Fruit fly (Drosophila melanogaster) whole organism, embryonic: ENCODE data around the gene Cpr65Au.

ENCODE experiments used
- Abd-B ChIP-seq: fragments of 200-800 bp; sonication (Bioruptor generic); optimal IDR thresholded peaks from 2 replicates; lab custom pipeline; 2018; ENCODE audit warnings: missing biosample characterization, mild to moderate bottlenecking, missing genetic modification characterization, moderate library complexity
- B-H1 ChIP-seq: fragments of 200-800 bp; sonication (Bioruptor generic); IDR thresholded peaks from 3 replicates; pipeline ENCODE4 v1.3.6; 2022; ENCODE audit warnings: missing biosample characterization, missing genetic modification characterization
- CG10274 ChIP-seq: fragments of 200-800 bp; sonication (Bioruptor generic); optimal IDR thresholded peaks from 3 replicates; lab custom pipeline; 2017; ENCODE audit warnings: missing biosample characterization, mild to moderate bottlenecking, missing genetic modification characterization
- CG12219 ChIP-seq: fragments of 200-800 bp; sonication (Bioruptor generic); optimal IDR thresholded peaks from 3 replicates; lab custom pipeline; 2018; ENCODE audit warnings: missing biosample characterization, mild to moderate bottlenecking, missing genetic modification characterization
- CG1233 ChIP-seq: fragments of 200-800 bp; sonication (Bioruptor generic); optimal IDR thresholded peaks from 4 replicates; lab custom pipeline; 2018; ENCODE audit warnings: missing biosample characterization, mild to moderate bottlenecking, missing genetic modification characterization
- CG12744 ChIP-seq: fragments of 200-800 bp; sonication (Bioruptor generic); optimal IDR thresholded peaks from 2 replicates; lab custom pipeline; 2016; ENCODE audit warnings: missing biosample characterization, missing genetic modification characterization
- CG12942 ChIP-seq: fragments of 200-800 bp; sonication (Bioruptor generic); optimal IDR thresholded peaks from 3 replicates; lab custom pipeline; 2016; ENCODE audit warnings: missing biosample characterization, missing genetic modification characterization
- CG13894 ChIP-seq: fragments of 200-800 bp; sonication (Bioruptor generic); optimal IDR thresholded peaks from 3 replicates; lab custom pipeline; 2018; ENCODE audit warnings: missing biosample characterization, mild to moderate bottlenecking, missing genetic modification characterization, moderate library complexity
- CG18619 ChIP-seq: fragments of 200-800 bp; sonication (Bioruptor generic); optimal IDR thresholded peaks from 3 replicates; lab custom pipeline; 2017; ENCODE audit warnings: missing biosample characterization, mild to moderate bottlenecking, missing genetic modification characterization
- CG2875 ChIP-seq: fragments of 200-800 bp; sonication (Bioruptor generic); optimal IDR thresholded peaks from 2 replicates; lab custom pipeline; 2017; ENCODE audit warnings: missing biosample characterization, mild to moderate bottlenecking, missing genetic modification characterization, missing genetic modification reagents
- CG2889 ChIP-seq: fragments of 200-800 bp; sonication (Bioruptor generic); IDR thresholded peaks from 3 replicates; pipeline ENCODE4 v1.3.6; 2022; ENCODE audit warnings: missing biosample characterization, missing genetic modification characterization
- CG30020 ChIP-seq: fragments of 200-800 bp; optimal IDR thresholded peaks from 2 replicates; lab custom pipeline; 2019; ENCODE audit warnings: missing biosample characterization, mild to moderate bottlenecking, missing genetic modification characterization, moderate library complexity
- CG31365 ChIP-seq: fragments of 200-800 bp; sonication (Bioruptor generic); optimal IDR thresholded peaks from 2 replicates; lab custom pipeline; 2018; ENCODE audit warnings: missing biosample characterization, mild to moderate bottlenecking, missing genetic modification characterization
- CG3163 ChIP-seq: fragments of 200-800 bp; sonication (Bioruptor generic); optimal IDR thresholded peaks from 3 replicates; lab custom pipeline; 2016; ENCODE audit warnings: missing biosample characterization, missing genetic modification characterization
- CG32767 ChIP-seq: fragments of 200-800 bp; sonication (Bioruptor generic); IDR thresholded peaks from 2 replicates; pipeline ENCODE4 v1.3.6; 2022; ENCODE audit warnings: missing biosample characterization, missing genetic modification characterization
- CG3995 ChIP-seq: fragments of 200-800 bp; sonication (Bioruptor generic); optimal IDR thresholded peaks from 3 replicates; lab custom pipeline; 2016; ENCODE audit warnings: missing biosample characterization, missing genetic modification characterization
- CG4617 ChIP-seq: fragments of 200-800 bp; sonication (Bioruptor generic); optimal IDR thresholded peaks from 3 replicates; lab custom pipeline; 2016; ENCODE audit warnings: missing biosample characterization, missing genetic modification characterization, borderline replicate concordance
- CG7745 ChIP-seq: fragments of 200-800 bp; sonication (Bioruptor generic); optimal IDR thresholded peaks from 2 replicates; lab custom pipeline; 2018; ENCODE audit warnings: missing biosample characterization, mild to moderate bottlenecking, missing genetic modification characterization, moderate library complexity
- CG8765 ChIP-seq: fragments of 200-800 bp; sonication (Bioruptor generic); IDR thresholded peaks from 2 replicates; pipeline ENCODE4 v1.3.6; 2022; ENCODE audit warnings: missing biosample characterization, missing genetic modification characterization
- CTCF ChIP-seq: fragments of 200-800 bp; sonication (Bioruptor generic); optimal IDR thresholded peaks from 2 replicates; lab custom pipeline; 2017; ENCODE audit warnings: missing biosample characterization, mild to moderate bottlenecking, missing genetic modification characterization, moderate library complexity
- Dbx ChIP-seq: fragments of 200-800 bp; sonication (Bioruptor generic); IDR thresholded peaks from 3 replicates; pipeline ENCODE4 v1.3.6; 2022; ENCODE audit warnings: missing biosample characterization, missing genetic modification characterization
- Ets65A ChIP-seq: fragments of 200-800 bp; sonication (Bioruptor generic); peaks from one replicate; lab custom pipeline; 2016; ENCODE audit warnings: missing biosample characterization, missing genetic modification characterization
- H15 ChIP-seq: fragments of 200-800 bp; sonication (Bioruptor generic); IDR thresholded peaks from 3 replicates; pipeline ENCODE4 v1.3.6; 2022; ENCODE audit warnings: missing biosample characterization, missing genetic modification characterization
- HHEX ChIP-seq: fragments of 200-800 bp; sonication (Bioruptor generic); optimal IDR thresholded peaks from 3 replicates; lab custom pipeline; 2017; ENCODE audit warnings: missing biosample characterization, mild to moderate bottlenecking, missing genetic modification characterization, missing genetic modification reagents
- HLHmδ ChIP-seq: fragments of 200-800 bp; sonication (Bioruptor generic); optimal IDR thresholded peaks from 2 replicates; lab custom pipeline; 2018; ENCODE audit warnings: missing biosample characterization, mild to moderate bottlenecking, missing genetic modification characterization, moderate library complexity
- HmgD ChIP-seq: fragments of 200-800 bp; sonication (Bioruptor generic); optimal IDR thresholded peaks from 3 replicates; lab custom pipeline; 2016; ENCODE audit warnings: missing biosample characterization, missing genetic modification characterization
- MESR4 ChIP-seq: fragments of 200-800 bp; sonication (Bioruptor generic); optimal IDR thresholded peaks from 2 replicates; lab custom pipeline; 2018; ENCODE audit warnings: missing biosample characterization, mild to moderate bottlenecking, missing genetic modification characterization, moderate library complexity
- Med ChIP-seq: fragments of 200-800 bp; sonication (Bioruptor generic); peaks from one replicate; lab custom pipeline; 2016; ENCODE audit warnings: missing biosample characterization, missing genetic modification characterization, mild to moderate bottlenecking, inconsistent platforms, moderate library complexity
- Nf-YB ChIP-seq: fragments of 200-800 bp; sonication (Bioruptor generic); optimal IDR thresholded peaks from 3 replicates; lab custom pipeline; 2019; ENCODE audit warnings: missing biosample characterization, mild to moderate bottlenecking, missing genetic modification characterization, moderate library complexity
- Nf-YC ChIP-seq: fragments of 200-800 bp; optimal IDR thresholded peaks from 3 replicates; lab custom pipeline; 2019; ENCODE audit warnings: missing biosample characterization, mild to moderate bottlenecking, missing genetic modification characterization, moderate library complexity
- Opbp ChIP-seq: fragments of 200-800 bp; sonication (Bioruptor generic); IDR thresholded peaks from 3 replicates; pipeline ENCODE4 v1.3.6; 2022; ENCODE audit warnings: missing biosample characterization, missing genetic modification characterization; ENCODE audit not compliant: partially characterized antibody
- PHDP ChIP-seq: fragments of 200-800 bp; sonication (Bioruptor generic); optimal IDR thresholded peaks from 3 replicates; lab custom pipeline; 2018; ENCODE audit warnings: missing biosample characterization, mild to moderate bottlenecking, missing genetic modification characterization, moderate library complexity
- Sry-β ChIP-seq: fragments of 200-800 bp; sonication (Bioruptor generic); optimal IDR thresholded peaks from 2 replicates; lab custom pipeline; 2018; ENCODE audit warnings: missing biosample characterization, mild to moderate bottlenecking, missing genetic modification characterization, moderate library complexity
- ash1 ChIP-seq: fragments of 200-800 bp; sonication (Bioruptor generic); optimal IDR thresholded peaks from 2 replicates; lab custom pipeline; 2018; ENCODE audit warnings: missing biosample characterization, mild to moderate bottlenecking, missing genetic modification characterization
- bsh ChIP-seq, 2 experiments: fragments of 200-800 bp; sonication (Bioruptor generic); optimal IDR thresholded peaks; 2 replicates each; lab custom pipeline; 2017 to 2018; ENCODE audit warnings: mild to moderate bottlenecking in 2 of 2, missing biosample characterization in 2 of 2, missing genetic modification characterization in 2 of 2, moderate library complexity in 1 of 2
- chinmo ChIP-seq: fragments of 200-800 bp; sonication (Bioruptor generic); IDR thresholded peaks from 4 replicates; pipeline ENCODE4 v1.3.6; 2022; ENCODE audit warnings: missing biosample characterization, missing genetic modification characterization; ENCODE audit not compliant: partially characterized antibody
- corto ChIP-seq: fragments of 200-800 bp; sonication (Bioruptor generic); optimal IDR thresholded peaks from 2 replicates; lab custom pipeline; 2016; ENCODE audit warnings: missing biosample characterization, mild to moderate bottlenecking, missing genetic modification characterization, moderate library complexity
- disco-r ChIP-seq: fragments of 200-800 bp; sonication (Bioruptor generic); optimal IDR thresholded peaks from 2 replicates; lab custom pipeline; 2016; ENCODE audit warnings: missing biosample characterization, missing genetic modification characterization
- fd3F ChIP-seq: fragments of 200-800 bp; sonication (Bioruptor generic); optimal IDR thresholded peaks from 2 replicates; lab custom pipeline; 2018; ENCODE audit warnings: missing biosample characterization, mild to moderate bottlenecking, missing genetic modification characterization, moderate library complexity
- gro ChIP-seq: fragments of 200-800 bp; sonication (Bioruptor generic); optimal IDR thresholded peaks from 2 replicates; lab custom pipeline; 2016; ENCODE audit warnings: missing biosample characterization, missing genetic modification characterization
- her ChIP-seq: fragments of 200-800 bp; sonication (Bioruptor generic); optimal IDR thresholded peaks from 2 replicates; lab custom pipeline; 2016; ENCODE audit warnings: missing biosample characterization, missing genetic modification characterization
- jing ChIP-seq: fragments of 200-800 bp; sonication (Bioruptor generic); optimal IDR thresholded peaks from 2 replicates; lab custom pipeline; 2018; ENCODE audit warnings: missing biosample characterization, mild to moderate bottlenecking, missing genetic modification characterization
- mirr ChIP-seq: fragments of 200-800 bp; sonication (Bioruptor generic); optimal IDR thresholded peaks from 3 replicates; lab custom pipeline; 2018; ENCODE audit warnings: missing biosample characterization, mild to moderate bottlenecking, missing genetic modification characterization
- pita ChIP-seq: fragments of 200-800 bp; sonication (Bioruptor generic); optimal IDR thresholded peaks from 2 replicates; lab custom pipeline; 2017; ENCODE audit warnings: missing biosample characterization, mild to moderate bottlenecking, missing genetic modification characterization
- pros ChIP-seq: fragments of 200-800 bp; sonication (Bioruptor generic); optimal IDR thresholded peaks from 3 replicates; lab custom pipeline; 2019; ENCODE audit warnings: missing biosample characterization, mild to moderate bottlenecking, missing genetic modification characterization, moderate library complexity
- sqz ChIP-seq: fragments of 200-800 bp; sonication (Bioruptor generic); optimal IDR thresholded peaks from 3 replicates; lab custom pipeline; 2018; ENCODE audit warnings: missing biosample characterization, mild to moderate bottlenecking, missing genetic modification characterization
- ssp ChIP-seq: fragments of 200-800 bp; sonication (Bioruptor generic); IDR thresholded peaks from 2 replicates; pipeline ENCODE4 v1.3.6; 2022; ENCODE audit warnings: missing biosample characterization, missing genetic modification characterization
- tin ChIP-seq: fragments of 200-800 bp; sonication (Bioruptor generic); optimal IDR thresholded peaks from 3 replicates; lab custom pipeline; 2016; ENCODE audit warnings: missing biosample characterization, missing genetic modification characterization
- tll ChIP-seq, 2 experiments: fragments of 200-800 bp in 1 of 2; fragments of >200 bp in 1 of 2; sonication (Bioruptor generic) in 1 of 2; optimal IDR thresholded peaks; 2 replicates each; lab custom pipeline; 2017 to 2019; ENCODE audit warnings: missing biosample characterization in 2 of 2, missing genetic modification characterization in 2 of 2, mild to moderate bottlenecking in 1 of 2, moderate library complexity in 1 of 2
- toy ChIP-seq: fragments of 200-800 bp; sonication (Bioruptor generic); IDR thresholded peaks from 2 replicates; pipeline ENCODE4 v1.3.6; 2022; ENCODE audit warnings: missing biosample characterization, missing genetic modification characterization
- vvl ChIP-seq: fragments of 200-800 bp; sonication (Bioruptor generic); IDR thresholded peaks from 2 replicates; pipeline ENCODE4 v1.3.6; 2022; ENCODE audit warnings: missing biosample characterization, missing genetic modification characterization

Cpr65Au gene

dm6 chr3L:6094697-6095096, 37.2 kb downstream of the Cpr65Au start, which contains the start of the genes CG10467 and loj (continued):
- peak; percentile 80 for TF ChIP-seq Nf-YC (tag; lab: Kevin White, UChicago)
- TF ChIP-seq pita (GFP tag; lab: Kevin White, UChicago): no peak
- peak in 1 of 2 experiments; percentile 97 for TF ChIP-seq bsh (GFP tag; optimal IDR thresholded peaks at IDR 0.05; lab: Kevin White, UChicago)
- TF ChIP-seq chinmo: no peak
- TF ChIP-seq Abd-B (GFP tag; lab: Kevin White, UChicago): peak; percentile 99
- TF ChIP-seq MESR4 (GFP tag; lab: Kevin White, UChicago): no peak
- no peak for TF ChIP-seq CG31365
- peak; percentile 97 for TF ChIP-seq PHDP (tag; lab: Kevin White, UChicago)
- TF ChIP-seq CG2889: peak; percentile 96
- peak; percentile 90 for TF ChIP-seq toy (GFP tag; lab: Robert Waterston, UW)
- TF ChIP-seq jing (GFP tag; lab: Kevin White, UChicago): peak; percentile 87
- peak; percentile 49 for TF ChIP-seq HmgD (GFP tag; lab: Kevin White, UChicago)
- TF ChIP-seq disco-r: peak; percentile 5
- TF ChIP-seq CG7745 (tag; lab: Kevin White, UChicago): peak; percentile 4
- TF ChIP-seq corto (GFP tag; lab: Kevin White, UChicago): no peak
- TF ChIP-seq CG18619: peak; percentile 93
- peak; percentile 66 for TF ChIP-seq CG12744 (GFP tag; lab: Kevin White, UChicago)
- TF ChIP-seq Nf-YB: peak; percentile 82
- peak; percentile 98 for TF ChIP-seq Dbx (GFP tag; lab: Robert Waterston, UW)
- peak; percentile 37 for TF ChIP-seq Sry-β (GFP tag; lab: Kevin White, UChicago)
- peak; percentile 64 for TF ChIP-seq CG10274
- peak; percentile 97 for TF ChIP-seq CG4617 (GFP tag; lab: Kevin White, UChicago)
- peak; percentile 93 for TF ChIP-seq ssp (GFP tag; lab: Robert Waterston, UW)
- peak; percentile 53 for TF ChIP-seq mirr (GFP tag; lab: Kevin White, UChicago)
- TF ChIP-seq CG1233: peak; percentile 93
- TF ChIP-seq ash1 (GFP tag; lab: Kevin White, UChicago): peak; percentile 19
- TF ChIP-seq B-H1: peak; percentile 96
- TF ChIP-seq vvl (GFP tag; lab: Robert Waterston, UW): peak; percentile 97
- peak; percentile 72 for TF ChIP-seq CG2875 (GFP tag; lab: Kevin White, UChicago)
- TF ChIP-seq gro (GFP tag; lab: Kevin White, UChicago): peak; percentile 71
- no peak for TF ChIP-seq sqz (GFP tag; lab: Kevin White, UChicago)
- peak; percentile 56 for TF ChIP-seq CG3163 (GFP tag; lab: Kevin White, UChicago)
- peak in 1 of 2 experiments; percentile 62 for TF ChIP-seq tll (GFP tag; optimal IDR thresholded peaks at IDR 0.05; lab: Kevin White, UChicago)
- peak; percentile 91 for TF ChIP-seq HHEX (GFP tag; lab: Kevin White, UChicago)
- peak; percentile 98 for TF ChIP-seq CG12942 (GFP tag; lab: Kevin White, UChicago)
- no peak for TF ChIP-seq HLHmδ
- TF ChIP-seq H15 (GFP tag; lab: Robert Waterston, UW): peak; percentile 96
- peak; percentile 73 for TF ChIP-seq CG12219
- TF ChIP-seq Med (GFP tag; lab: Kevin White, UChicago): peak; percentile 94
- peak; percentile 93 for TF ChIP-seq CG32767 (GFP tag; lab: Robert Waterston, UW)
- peak; percentile 78 for TF ChIP-seq Opbp
- TF ChIP-seq fd3F (GFP tag; lab: Kevin White, UChicago): peak; percentile 96
- peak; percentile 63 for TF ChIP-seq CG3995 (GFP tag; lab: Kevin White, UChicago)
- TF ChIP-seq CG13894 (tag; lab: Kevin White, UChicago): peak; percentile 93
- TF ChIP-seq pros (GFP tag; lab: Kevin White, UChicago): no peak
- peak; percentile 97 for TF ChIP-seq tin (GFP tag; lab: Kevin White, UChicago)
- peak; percentile 45 for TF ChIP-seq her (GFP tag; lab: Kevin White, UChicago)
- peak; percentile 95 for TF ChIP-seq CG8765 (GFP tag; lab: Robert Waterston, UW)
- peak; percentile 30 for TF ChIP-seq CTCF
- TF ChIP-seq CG30020 (tag; lab: Kevin White, UChicago): peak; percentile 87
- peak; percentile 100 for TF ChIP-seq Ets65A
